Worm (Caenorhabditis elegans) whole organism, young adult: ENCODE measurements around the gene daz-1.

Experiments used
- B0019.2 ChIP-seq: fragments of 200-800 bp; sonication (Bioruptor generic); conservative IDR thresholded peaks from 2 replicates; pipeline ENCODE4 v1.3.6; 2022; ENCODE audit warnings: missing genetic modification reagents, missing genetic modification characterization, missing compliant biosample characterization
- F33H1.4 ChIP-seq: fragments of 200-800 bp; sonication (Bioruptor generic); IDR thresholded peaks from 2 replicates; pipeline ENCODE4 v1.3.6; 2022; ENCODE audit warnings: missing genetic modification reagents, missing genetic modification characterization, missing compliant biosample characterization
- F49E8.2 ChIP-seq: sonication (generic microtip); optimal IDR thresholded peaks from 3 replicates; lab custom pipeline; 2017; ENCODE audit warnings: missing genetic modification characterization, mild to moderate bottlenecking, missing compliant biosample characterization, antibody characterized with exemption, moderate library complexity; ENCODE audit not compliant: insufficient read depth
- F55B11.4 ChIP-seq: sonication (generic microtip); optimal IDR thresholded peaks from 2 replicates; lab custom pipeline; 2016; ENCODE audit warnings: missing compliant biosample characterization, missing genetic modification characterization, borderline replicate concordance; ENCODE audit not compliant: insufficient read depth
- F57C9.4 ChIP-seq: sonication (generic microtip); optimal IDR thresholded peaks from 2 replicates; lab custom pipeline; 2017; ENCODE audit warnings: mild to moderate bottlenecking, missing genetic modification characterization, missing compliant biosample characterization
- T26A5.8 ChIP-seq: sonication (generic microtip); optimal IDR thresholded peaks from 2 replicates; lab custom pipeline; 2016; ENCODE audit warnings: missing genetic modification characterization, missing compliant biosample characterization
- Y56A3A.18 ChIP-seq: fragments of 200-800 bp; sonication (Bioruptor generic); IDR thresholded peaks from 2 replicates; pipeline ENCODE4 v1.3.6; 2022; ENCODE audit warnings: missing genetic modification reagents, missing genetic modification characterization, missing compliant biosample characterization
- Y79H2A.3 ChIP-seq: fragments of 200-800 bp; sonication (Bioruptor generic); conservative IDR thresholded peaks from 2 replicates; pipeline ENCODE4 v1.3.6; 2022; ENCODE audit warnings: missing genetic modification reagents, missing genetic modification characterization, missing compliant biosample characterization
- ZK185.1 ChIP-seq: sonication (generic microtip); optimal IDR thresholded peaks from 2 replicates; lab custom pipeline; 2016; ENCODE audit warnings: mild to moderate bottlenecking, missing genetic modification characterization, missing compliant biosample characterization; ENCODE audit not compliant: poor library complexity, severe bottlenecking
- aptf-2 ChIP-seq: fragments of 200-800 bp; sonication (Bioruptor generic); conservative IDR thresholded peaks from 2 replicates; pipeline ENCODE4 v1.3.6; 2022; ENCODE audit warnings: missing genetic modification reagents, missing genetic modification characterization, missing compliant biosample characterization
- attf-5 ChIP-seq: fragments of 200-800 bp; sonication (Bioruptor generic); optimal IDR thresholded peaks from 2 replicates; lab custom pipeline; 2018; ENCODE audit warnings: mild to moderate bottlenecking, missing genetic modification characterization, missing compliant biosample characterization
- cebp-2 ChIP-seq: fragments of 200-800 bp; sonication (Bioruptor generic); IDR thresholded peaks from 2 replicates; pipeline ENCODE4 v1.3.6; 2022; ENCODE audit warnings: missing genetic modification characterization, missing compliant biosample characterization
- ceh-91 ChIP-seq: fragments of 200-800 bp; sonication (Bioruptor generic); IDR thresholded peaks from 2 replicates; pipeline ENCODE4 v1.3.6; 2022; ENCODE audit warnings: missing genetic modification reagents, missing genetic modification characterization, missing compliant biosample characterization
- chd-7 ChIP-seq: sonication (generic microtip); optimal IDR thresholded peaks from 2 replicates; lab custom pipeline; 2016; ENCODE audit warnings: mild to moderate bottlenecking, missing genetic modification characterization, moderate library complexity, missing compliant biosample characterization
- dox-1 ChIP-seq: fragments of 200-800 bp; sonication (Bioruptor generic); IDR thresholded peaks from 2 replicates; pipeline ENCODE4 v1.3.6; 2022; ENCODE audit warnings: missing genetic modification reagents, missing genetic modification characterization, missing compliant biosample characterization
- dpl-1 ChIP-seq: fragments of 150-350 bp; optimal IDR thresholded peaks from 2 replicates; lab custom pipeline; 2014; ENCODE audit warnings: missing biosample characterization, missing genetic modification reagents, missing genetic modification characterization
- efl-1 ChIP-seq: fragments of 150-350 bp; optimal IDR thresholded peaks from 2 replicates; lab custom pipeline; 2014; ENCODE audit warnings: missing biosample characterization, missing genetic modification reagents, missing genetic modification characterization
- egl-18 ChIP-seq: fragments of 200-800 bp; sonication (Bioruptor generic); IDR thresholded peaks from 2 replicates; pipeline ENCODE4 v1.3.6; 2022; ENCODE audit warnings: missing genetic modification reagents, missing genetic modification characterization, missing compliant biosample characterization
- egrh-3 ChIP-seq: fragments of 200-800 bp; sonication (Bioruptor generic); IDR thresholded peaks from 2 replicates; pipeline ENCODE4 v1.3.6; 2022; ENCODE audit warnings: missing genetic modification reagents, missing genetic modification characterization, missing compliant biosample characterization
- ets-4 ChIP-seq: fragments of 200-800 bp; sonication (Bioruptor generic); optimal IDR thresholded peaks from 2 replicates; lab custom pipeline; 2018; ENCODE audit warnings: mild to moderate bottlenecking, missing genetic modification characterization, missing compliant biosample characterization
- gei-17 ChIP-seq: fragments of 200-800 bp; sonication (Bioruptor generic); optimal IDR thresholded peaks from 2 replicates; lab custom pipeline; 2018; ENCODE audit warnings: mild to moderate bottlenecking, missing genetic modification characterization, missing compliant biosample characterization
- hmg-1.2 ChIP-seq: fragments of 200-800 bp; sonication (Bioruptor generic); IDR thresholded peaks from 2 replicates; pipeline ENCODE4 v1.3.6; 2022; ENCODE audit warnings: missing genetic modification reagents, missing genetic modification characterization, missing compliant biosample characterization
- hmg-20 ChIP-seq: fragments of 200-800 bp; sonication (Bioruptor generic); IDR thresholded peaks from 2 replicates; pipeline ENCODE4 v1.3.6; 2022; ENCODE audit warnings: missing genetic modification reagents, missing genetic modification characterization, missing compliant biosample characterization
- hsf-1 ChIP-seq: fragments of 200-800 bp; sonication (Bioruptor generic); IDR thresholded peaks from 2 replicates; pipeline ENCODE4 v1.3.6; 2022; ENCODE audit warnings: missing genetic modification reagents, missing genetic modification characterization, missing compliant biosample characterization
- let-526 ChIP-seq: fragments of 200-800 bp; sonication (Bioruptor generic); IDR thresholded peaks from 2 replicates; pipeline ENCODE4 v1.3.6; 2022; ENCODE audit warnings: missing genetic modification reagents, missing genetic modification characterization, missing compliant biosample characterization
- let-607 ChIP-seq, 2 experiments: fragments of 200-800 bp in 1 of 2; sonication (Bioruptor generic) in 1 of 2; sonication (generic microtip) in 1 of 2; optimal IDR thresholded peaks; 2 replicates each; lab custom pipeline; 2016 to 2018; ENCODE audit warnings: mild to moderate bottlenecking in 2 of 2, missing compliant biosample characterization in 2 of 2, missing genetic modification characterization in 2 of 2, moderate library complexity in 2 of 2, missing genotype in 1 of 2
- lin-35 ChIP-seq, 3 experiments: fragments of 150-350 bp in 2 of 3; sonication (generic microtip) in 1 of 3; optimal IDR thresholded peaks; 2 replicates each; lab custom pipeline; 2014 to 2018; ENCODE audit warnings: missing biosample characterization in 3 of 3, missing genetic modification characterization in 3 of 3, missing genetic modification reagents in 3 of 3
- lin-40 ChIP-seq: sonication (generic microtip); optimal IDR thresholded peaks from 2 replicates; lab custom pipeline; 2016; ENCODE audit warnings: missing genetic modification characterization, mild to moderate bottlenecking, missing compliant biosample characterization, missing genotype, missing genetic modification reagents
- lin-54 ChIP-seq: fragments of 200-800 bp; sonication (Bioruptor generic); optimal IDR thresholded peaks from 2 replicates; lab custom pipeline; 2018; ENCODE audit warnings: mild to moderate bottlenecking, missing genetic modification characterization, missing compliant biosample characterization
- lir-1 ChIP-seq: fragments of 200-800 bp; sonication (Bioruptor generic); conservative IDR thresholded peaks from 2 replicates; pipeline ENCODE4 v1.3.6; 2022; ENCODE audit warnings: missing genetic modification reagents, missing genetic modification characterization, missing compliant biosample characterization
- lsl-1 ChIP-seq: fragments of 200-800 bp; sonication (Bioruptor generic); optimal IDR thresholded peaks from 2 replicates; lab custom pipeline; 2018; ENCODE audit warnings: mild to moderate bottlenecking, missing genetic modification characterization, moderate library complexity, missing compliant biosample characterization
- madf-3 ChIP-seq: fragments of 200-800 bp; sonication (Bioruptor generic); IDR thresholded peaks from 2 replicates; pipeline ENCODE4 v1.3.6; 2022; ENCODE audit warnings: missing genetic modification reagents, missing genetic modification characterization, missing compliant biosample characterization
- mcd-1 ChIP-seq: fragments of 200-800 bp; sonication (Bioruptor generic); IDR thresholded peaks from 2 replicates; pipeline ENCODE4 v1.3.6; 2022; ENCODE audit warnings: missing genetic modification reagents, missing genetic modification characterization, missing compliant biosample characterization
- mel-28 ChIP-seq: sonication (generic microtip); optimal IDR thresholded peaks from 2 replicates; lab custom pipeline; 2016; ENCODE audit warnings: borderline replicate concordance, mild to moderate bottlenecking, missing genetic modification characterization, missing compliant biosample characterization
- mes-4 ChIP-seq: sonication (generic microtip); optimal IDR thresholded peaks from 2 replicates; lab custom pipeline; 2016; ENCODE audit warnings: missing genotype, missing genetic modification characterization, missing compliant biosample characterization
- rcor-1 ChIP-seq: fragments of 200-800 bp; sonication (Bioruptor generic); IDR thresholded peaks from 2 replicates; pipeline ENCODE4 v1.3.6; 2022; ENCODE audit warnings: missing genetic modification reagents, missing genetic modification characterization, missing compliant biosample characterization
- repo-1 ChIP-seq: sonication (generic microtip); optimal IDR thresholded peaks from 2 replicates; lab custom pipeline; 2017; ENCODE audit warnings: mild to moderate bottlenecking, missing genetic modification characterization, missing compliant biosample characterization
- rpc-1 ChIP-seq, 2 experiments: fragments of 150-350 bp in 1 of 2; sonication (generic microtip) in 1 of 2; optimal IDR thresholded peaks; 2 replicates each; lab custom pipeline; 2014 to 2018; ENCODE audit warnings: missing biosample characterization in 1 of 2, missing genetic modification characterization in 1 of 2, missing genetic modification reagents in 1 of 2, missing genotype in 1 of 2
- sdz-38 ChIP-seq: sonication (generic microtip); optimal IDR thresholded peaks from 2 replicates; lab custom pipeline; 2016; ENCODE audit warnings: missing genotype, missing genetic modification characterization, missing compliant biosample characterization
- snpc-1.3 ChIP-seq: sonication (generic microtip); optimal IDR thresholded peaks from 2 replicates; lab custom pipeline; 2017; ENCODE audit warnings: missing genetic modification characterization, mild to moderate bottlenecking, missing compliant biosample characterization, antibody characterized with exemption, moderate library complexity, missing genotype, missing genetic modification reagents; ENCODE audit not compliant: insufficient read depth
- snpc-3.4 ChIP-seq: sonication (generic microtip); optimal IDR thresholded peaks from 2 replicates; lab custom pipeline; 2017; ENCODE audit warnings: missing genetic modification characterization, mild to moderate bottlenecking, missing compliant biosample characterization, antibody characterized with exemption, moderate library complexity, missing genotype, missing genetic modification reagents
- somi-1 ChIP-seq: fragments of 200-800 bp; sonication (Bioruptor generic); optimal IDR thresholded peaks from 2 replicates; lab custom pipeline; 2018; ENCODE audit warnings: mild to moderate bottlenecking, missing genetic modification characterization, missing compliant biosample characterization
- tbx-9 ChIP-seq: sonication (generic microtip); optimal IDR thresholded peaks from 2 replicates; lab custom pipeline; 2016; ENCODE audit warnings: borderline replicate concordance, missing genetic modification characterization, inconsistent platforms, missing compliant biosample characterization
- unc-62 ChIP-seq: fragments of 150-350 bp; optimal IDR thresholded peaks from 2 replicates; lab custom pipeline; 2014; ENCODE audit warnings: missing biosample characterization, missing genetic modification reagents, missing genetic modification characterization
- ztf-18 ChIP-seq: sonication (generic microtip); optimal IDR thresholded peaks from 2 replicates; lab custom pipeline; 2016; ENCODE audit warnings: missing genotype, mild to moderate bottlenecking, missing genetic modification characterization, missing compliant biosample characterization

daz-1 gene

ce11 chrII:5465729-5466408, 9.8 kb downstream of the daz-1 start, which contains the start of gene clr-1 (continued):
- TF ChIP-seq F55B11.4 = no peak
- no peak for TF ChIP-seq let-607 (tag; optimal IDR thresholded peaks at IDR 0.05; lab: Kevin White, UChicago)
- peak; percentile 6 for TF ChIP-seq efl-1 (GFP tag; lab: Kevin White, UChicago)
- no peak for TF ChIP-seq rpc-1 (optimal IDR thresholded peaks at IDR 0.05; lab: Kevin White, UChicago)
- TF ChIP-seq rpc-1 (tag; optimal IDR thresholded peaks at IDR 0.05; lab: Kevin White, UChicago) = no peak
- no peak for TF ChIP-seq mes-4 (tag; lab: Kevin White, UChicago)
- TF ChIP-seq hsf-1 (GFP tag; lab: Robert Waterston, UW) = no peak
- TF ChIP-seq lir-1 (GFP tag; lab: Robert Waterston, UW) = no peak
- no peak for TF ChIP-seq let-526
- no peak for TF ChIP-seq F57C9.4
- peak; percentile 94 for TF ChIP-seq lsl-1 (GFP tag; lab: Kevin White, UChicago)
- no peak for TF ChIP-seq tbx-9
- no peak for TF ChIP-seq attf-5 (GFP tag; lab: Kevin White, UChicago)
- TF ChIP-seq egl-18 (GFP tag; lab: Robert Waterston, UW) = no peak
- TF ChIP-seq unc-62 = no peak
- no peak for TF ChIP-seq aptf-2 (GFP tag; lab: Robert Waterston, UW)
- no peak for TF ChIP-seq rcor-1
- TF ChIP-seq Y79H2A.3 (GFP tag; lab: Robert Waterston, UW) = no peak

- 0 out of 2 replicates have a peak, but pooled peaks have one; percentile 17 for TF ChIP-seq ceh-91 (GFP tag; lab: Robert Waterston, UW)
- TF ChIP-seq snpc-1.3 (tag; lab: Kevin White, UChicago) = peak; percentile 30
- TF ChIP-seq efl-1 (GFP tag; lab: Kevin White, UChicago) = peak; percentile 85
- peak; percentile 42 for TF ChIP-seq F33H1.4 (GFP tag; lab: Robert Waterston, UW)
- no peak for TF ChIP-seq cebp-2 (GFP tag; lab: Robert Waterston, UW)
- peak; percentile 23 for TF ChIP-seq lin-40 (tag; lab: Kevin White, UChicago)
- peak; percentile 40 for TF ChIP-seq lsl-1 (GFP tag; lab: Kevin White, UChicago)
- peak; percentile 71 for TF ChIP-seq dpl-1 (GFP tag; lab: Kevin White, UChicago)
- TF ChIP-seq Y56A3A.18 (GFP tag; lab: Robert Waterston, UW) = no peak
- no peak for TF ChIP-seq egrh-3 (GFP tag; lab: Robert Waterston, UW)
- no peak for TF ChIP-seq B0019.2
- no peak for TF ChIP-seq hmg-20 (GFP tag; lab: Robert Waterston, UW)
- peak; percentile 31; the same call in 1 of the 2 replicates for TF ChIP-seq hmg-1.2 (GFP tag; lab: Robert Waterston, UW)
- TF ChIP-seq snpc-3.4 (tag; lab: Kevin White, UChicago) = no peak
- no peak for TF ChIP-seq repo-1 (tag; lab: Kevin White, UChicago)
- no peak for TF ChIP-seq F49E8.2 (tag; lab: Kevin White, UChicago)
- TF ChIP-seq mel-28 = no peak
- no peak for TF ChIP-seq gei-17 (GFP tag; lab: Kevin White, UChicago)
- TF ChIP-seq T26A5.8 = no peak
- 0 out of 2 replicates have a peak, but pooled peaks have one; percentile 50 for TF ChIP-seq madf-3 (GFP tag; lab: Robert Waterston, UW)
- TF ChIP-seq lin-35 (GFP tag; optimal IDR thresholded peaks at IDR 0.05; lab: Kevin White, UChicago) = peak in 2 of 3 experiments; percentile 27 to 91
- no peak for TF ChIP-seq chd-7 (tag; lab: Kevin White, UChicago)
- no peak for TF ChIP-seq ets-4
- no peak for TF ChIP-seq ztf-18
- TF ChIP-seq ZK185.1 (tag; lab: Kevin White, UChicago) = peak; percentile 54
- TF ChIP-seq lin-54 (GFP tag; lab: Kevin White, UChicago) = peak; percentile 87
- no peak for TF ChIP-seq dox-1 (GFP tag; lab: Robert Waterston, UW)
- TF ChIP-seq mcd-1 = peak; percentile 26; the same call in 1 of the 2 replicates
- TF ChIP-seq sdz-38 (tag; lab: Kevin White, UChicago) = no peak
- no peak for TF ChIP-seq somi-1 (GFP tag; lab: Kevin White, UChicago)
Measured at ce11 chrII:5473946-5474423, 17.9 kb downstream of the daz-1 start, which contains the start of gene mrps-16. Gene mrps-16 (plus strand): TSS chrII:5474373.
